Worm (Caenorhabditis elegans): ENCODE results near the gene cbp-1.
A peak's percentile ranks its signal among the peaks of the same experiment; 100 is the strongest.

The cbp-1 gene

ce11 chrIII:9748694-9749093 lies 17.6 kb upstream of the cbp-1 start, which contains the start of gene T05G5.4:
Gene T05G5.4 (plus strand): TSS chrIII:9748934.
- TF ChIP-seq nhr-77 (tag; optimal IDR thresholded peaks at IDR 0.05), result no peak
- TF ChIP-seq saeg-2 (GFP tag; IDR thresholded peaks at IDR 0.05), result no peak
- TF ChIP-seq aly-2 (tag; optimal IDR thresholded peaks at IDR 0.05), result peak; percentile 21
- TF ChIP-seq nhr-28 (tag; optimal IDR thresholded peaks at IDR 0.05), result no peak
- TF ChIP-seq egl-43 (GFP tag; IDR thresholded peaks at IDR 0.05), result no peak
- no peak for TF ChIP-seq zip-2 (tag; optimal IDR thresholded peaks at IDR 0.05)
- TF ChIP-seq lim-7 (GFP tag; IDR thresholded peaks at IDR 0.05), result 0 out of 2 replicates have a peak, but pooled peaks have one; percentile 17
- TF ChIP-seq zag-1 (tag; optimal IDR thresholded peaks at IDR 0.05), result no peak
- no peak for TF ChIP-seq nhr-10 (tag; optimal IDR thresholded peaks at IDR 0.05)
- TF ChIP-seq F44E2.7 (GFP tag; IDR thresholded peaks at IDR 0.05), result no peak
- TF ChIP-seq R02D3.7 (tag; optimal IDR thresholded peaks at IDR 0.05), result no peak
- TF ChIP-seq arid-1 (GFP tag; conservative IDR thresholded peaks at IDR 0.05), result 0 out of 2 replicates have a peak, but pooled peaks have one; percentile 11
- no peak for TF ChIP-seq F37D6.2 (tag; optimal IDR thresholded peaks at IDR 0.05)
- TF ChIP-seq zip-11 (GFP tag; IDR thresholded peaks at IDR 0.05), result no peak
- no peak for TF ChIP-seq nhr-42 (GFP tag; IDR thresholded peaks at IDR 0.05)
- TF ChIP-seq ctbp-1 (GFP tag; IDR thresholded peaks at IDR 0.05), result 0 out of 2 replicates have a peak, but pooled peaks have one; percentile 12
- TF ChIP-seq Y105C5A.15 (GFP tag; IDR thresholded peaks at IDR 0.05), result no peak
- no peak for TF ChIP-seq nhr-11 (tag; optimal IDR thresholded peaks at IDR 0.05)
- no peak for TF ChIP-seq jun-1 (tag; optimal IDR thresholded peaks at IDR 0.05)
- no peak for TF ChIP-seq madf-9 (GFP tag; conservative IDR thresholded peaks at IDR 0.05)
- TF ChIP-seq daf-16 (GFP tag; optimal IDR thresholded peaks at IDR 0.05), result no peak
- TF ChIP-seq daf-16 (tag; optimal IDR thresholded peaks at IDR 0.05), result no peak
- peak; percentile 36 for TF ChIP-seq unc-130 (GFP tag; optimal IDR thresholded peaks at IDR 0.05)
- TF ChIP-seq ZK546.5 (tag; optimal IDR thresholded peaks at IDR 0.05), result no peak
- TF ChIP-seq lin-38 (GFP tag; IDR thresholded peaks at IDR 0.05), result peak; percentile 29

ce11 chrIII:9751074-9751473 lies 15.2 kb upstream of the cbp-1 start, which contains the start of gene T05G5.5:
Gene T05G5.5 (minus strand): TSS chrIII:9751432.
- TF ChIP-seq dmd-9 (GFP tag; IDR thresholded peaks at IDR 0.05) (0 out of 2 replicates have a peak, but pooled peaks have one; percentile 6), nhr-28 (tag; optimal IDR thresholded peaks at IDR 0.05) (peak; percentile 26), nhr-77 (tag; optimal IDR thresholded peaks at IDR 0.05) (no peak), ztf-7 (tag; optimal IDR thresholded peaks at IDR 0.05) (no peak), spr-1 (tag; optimal IDR thresholded peaks at IDR 0.05) (peak; percentile 3), saeg-2 (GFP tag; IDR thresholded peaks at IDR 0.05) (no peak), mes-2 (tag; optimal IDR thresholded peaks at IDR 0.05; ENCODE audit: poor library complexity, severe bottlenecking) (peak; percentile 41), ceh-44 (GFP tag; IDR thresholded peaks at IDR 0.05) (no peak), Y5F2A.4 (GFP tag; optimal IDR thresholded peaks at IDR 0.05) (no peak), nhr-102 (tag; optimal IDR thresholded peaks at IDR 0.05) (peak; percentile 73), unc-62 (GFP tag; optimal IDR thresholded peaks at IDR 0.05 in 1 of 2) (peak in 1 of 2 experiments; percentile 26), unc-62 (tag; optimal IDR thresholded peaks at IDR 0.05) (no peak), duxl-1 (tag; optimal IDR thresholded peaks at IDR 0.05; ENCODE audit: poor library complexity) (peak; percentile 12), hlh-11 (tag; optimal IDR thresholded peaks at IDR 0.05) (peak; percentile 8), dmd-8 (GFP tag; IDR thresholded peaks at IDR 0.05) (0 out of 2 replicates have a peak, but pooled peaks have one; percentile 33), T26A8.4 (GFP tag; IDR thresholded peaks at IDR 0.05) (peak; percentile 70), lin-38 (GFP tag; IDR thresholded peaks at IDR 0.05) (peak; percentile 44), daf-16 (GFP tag; optimal IDR thresholded peaks at IDR 0.05) (no peak), daf-16 (tag; optimal IDR thresholded peaks at IDR 0.05) (peak; percentile 76), lsy-2 (tag; optimal IDR thresholded peaks at IDR 0.05) (peak in 1 of 2 experiments; percentile 18), dve-1 (tag; optimal IDR thresholded peaks at IDR 0.05; ENCODE audit: insufficient read depth) (peak; percentile 50)

Data from whole organism, L4 larva.